Worm (Caenorhabditis elegans) whole organism, L4 larva: Measurements from ENCODE around the gene evl-14.

Source experiments
- D1046.2 ChIP-seq: fragments of 200-800 bp; sonication (Bioruptor generic); IDR thresholded peaks from 2 replicates; pipeline ENCODE4 v1.3.6; 2022; ENCODE audit warnings: missing genetic modification characterization, missing compliant biosample characterization
- F44E2.7 ChIP-seq: fragments of 200-800 bp; sonication (Bioruptor generic); IDR thresholded peaks from 2 replicates; pipeline ENCODE4 v2.1.2; 2022; ENCODE audit warnings: missing genetic modification characterization, missing compliant biosample characterization
- F49E8.2 ChIP-seq: sonication (generic microtip); optimal IDR thresholded peaks from 2 replicates; lab custom pipeline; 2016; ENCODE audit warnings: missing compliant biosample characterization, mild to moderate bottlenecking, missing genetic modification characterization, borderline replicate concordance
- T26A8.4 ChIP-seq: fragments of 200-800 bp; sonication (Bioruptor generic); IDR thresholded peaks from 2 replicates; pipeline ENCODE4 v1.3.6; 2022; ENCODE audit warnings: missing genetic modification characterization, missing compliant biosample characterization
- Y48G9A.11 ChIP-seq: fragments of 200-800 bp; sonication (Bioruptor generic); IDR thresholded peaks from 2 replicates; pipeline ENCODE4 v1.3.6; 2022; ENCODE audit warnings: missing genetic modification reagents, missing genetic modification characterization, missing compliant biosample characterization
- Y5F2A.4 ChIP-seq: fragments of 200-800 bp; sonication (Bioruptor generic); optimal IDR thresholded peaks from 2 replicates; lab custom pipeline; 2018; ENCODE audit warnings: mild to moderate bottlenecking, missing genetic modification characterization, missing compliant biosample characterization
- ZK337.2 ChIP-seq: fragments of 200-800 bp; sonication (Bioruptor generic); IDR thresholded peaks from 2 replicates; pipeline ENCODE4 v1.3.6; 2022; ENCODE audit warnings: missing genetic modification reagents, missing genetic modification characterization, missing compliant biosample characterization
- aha-1 ChIP-seq: fragments of 150-350 bp; peaks from one replicate; lab custom pipeline; 2014; ENCODE audit warnings: missing biosample characterization, missing genetic modification characterization
- attf-4 ChIP-seq: sonication (generic microtip); optimal IDR thresholded peaks from 3 replicates; lab custom pipeline; 2017; ENCODE audit warnings: missing biosample characterization, missing genetic modification characterization
- ceh-28 ChIP-seq: fragments of 150-350 bp; optimal IDR thresholded peaks from 2 replicates; lab custom pipeline; 2014; ENCODE audit warnings: missing biosample characterization, missing genetic modification reagents, missing genetic modification characterization
- ceh-44 ChIP-seq: fragments of 200-800 bp; sonication (Bioruptor generic); IDR thresholded peaks from 2 replicates; pipeline ENCODE4 v1.3.6; 2022; ENCODE audit warnings: missing genetic modification reagents, missing genetic modification characterization, missing compliant biosample characterization
- ceh-82 ChIP-seq: sonication (generic microtip); optimal IDR thresholded peaks from 2 replicates; lab custom pipeline; 2017; ENCODE audit warnings: missing biosample characterization, missing genetic modification characterization
- cey-2 ChIP-seq: sonication (generic microtip); optimal IDR thresholded peaks from 3 replicates; lab custom pipeline; 2017; ENCODE audit warnings: missing genetic modification characterization, mild to moderate bottlenecking, missing compliant biosample characterization, antibody characterized with exemption, borderline replicate concordance; ENCODE audit not compliant: insufficient read depth
- daf-12 ChIP-seq: fragments of 150-350 bp; optimal IDR thresholded peaks from 2 replicates; lab custom pipeline; 2014; ENCODE audit warnings: missing biosample characterization, missing genetic modification reagents, missing genetic modification characterization
- daf-19 ChIP-seq: fragments of 200-800 bp; sonication (Bioruptor generic); conservative IDR thresholded peaks from 2 replicates; pipeline ENCODE4 v1.3.6; 2022; ENCODE audit warnings: missing genetic modification characterization, missing compliant biosample characterization
- dmd-8 ChIP-seq: fragments of 200-800 bp; sonication (Bioruptor generic); IDR thresholded peaks from 2 replicates; pipeline ENCODE4 v1.3.6; 2022; ENCODE audit warnings: missing genetic modification characterization, missing compliant biosample characterization
- dmd-9 ChIP-seq: fragments of 200-800 bp; sonication (Bioruptor generic); IDR thresholded peaks from 2 replicates; pipeline ENCODE4 v1.3.6; 2022; ENCODE audit warnings: missing genetic modification reagents, missing genetic modification characterization, missing compliant biosample characterization
- duxl-1 ChIP-seq: sonication (generic microtip); optimal IDR thresholded peaks from 2 replicates; lab custom pipeline; 2016; ENCODE audit warnings: mild to moderate bottlenecking, missing genetic modification characterization, moderate library complexity, missing compliant biosample characterization; ENCODE audit not compliant: poor library complexity
- dve-1 ChIP-seq: sonication (generic microtip); optimal IDR thresholded peaks from 2 replicates; lab custom pipeline; 2017; ENCODE audit warnings: antibody characterized with exemption, mild to moderate bottlenecking, missing genetic modification characterization, missing compliant biosample characterization; ENCODE audit not compliant: insufficient read depth
- fos-1 ChIP-seq: fragments of 150-350 bp; optimal IDR thresholded peaks from 2 replicates; lab custom pipeline; 2014; ENCODE audit warnings: missing biosample characterization, missing genetic modification characterization
- gei-8 ChIP-seq: fragments of 200-800 bp; sonication (Bioruptor generic); optimal IDR thresholded peaks from 2 replicates; lab custom pipeline; 2018; ENCODE audit warnings: mild to moderate bottlenecking, missing genetic modification characterization, missing compliant biosample characterization
- hif-1 ChIP-seq, 2 experiments: sonication (generic microtip); optimal IDR thresholded peaks; 2 replicates each; lab custom pipeline; 2016 to 2017; ENCODE audit warnings: missing compliant biosample characterization in 2 of 2, missing genetic modification characterization in 2 of 2, missing genetic modification reagents in 2 of 2, missing genotype in 2 of 2, mild to moderate bottlenecking in 1 of 2
- hlh-11 ChIP-seq: fragments of 200-800 bp; sonication (Bioruptor generic); optimal IDR thresholded peaks from 2 replicates; lab custom pipeline; 2018; ENCODE audit warnings: mild to moderate bottlenecking, missing genetic modification characterization, missing compliant biosample characterization
- hmg-1.1 ChIP-seq: fragments of 200-800 bp; sonication (Bioruptor generic); IDR thresholded peaks from 2 replicates; pipeline ENCODE4 v1.3.6; 2022; ENCODE audit warnings: missing genetic modification reagents, missing genetic modification characterization, missing compliant biosample characterization
- jun-1 ChIP-seq: fragments of 150-350 bp; optimal IDR thresholded peaks from 2 replicates; lab custom pipeline; 2014; ENCODE audit warnings: missing biosample characterization, missing genetic modification reagents, missing genetic modification characterization
- lim-7 ChIP-seq: fragments of 200-800 bp; sonication (Bioruptor generic); IDR thresholded peaks from 2 replicates; pipeline ENCODE4 v1.3.6; 2022; ENCODE audit warnings: missing genetic modification characterization, missing compliant biosample characterization
- lin-13 ChIP-seq: fragments of 150-350 bp; optimal IDR thresholded peaks from 2 replicates; lab custom pipeline; 2014; ENCODE audit warnings: missing biosample characterization, missing genetic modification reagents, missing genetic modification characterization
- lin-15B ChIP-seq: fragments of 150-350 bp; sonication (generic microtip); optimal IDR thresholded peaks from 3 replicates; lab custom pipeline; 2014; ENCODE audit warnings: missing biosample characterization, missing genetic modification characterization
- lsy-2 ChIP-seq, 2 experiments: fragments of 150-350 bp in 1 of 2; sonication (generic microtip) in 1 of 2; optimal IDR thresholded peaks; 2 replicates each; lab custom pipeline; 2014 to 2017; ENCODE audit warnings: missing biosample characterization in 2 of 2, missing genetic modification characterization in 2 of 2
- madf-5 ChIP-seq, 2 experiments: fragments of 200-800 bp; sonication (Bioruptor generic); IDR thresholded peaks; 2 replicates each; pipeline ENCODE4 v1.3.6; 2022; ENCODE audit warnings: missing compliant biosample characterization in 2 of 2, missing genetic modification characterization in 2 of 2
- mep-1 ChIP-seq: fragments of 150-350 bp; sonication (generic microtip); optimal IDR thresholded peaks from 3 replicates; lab custom pipeline; 2014; ENCODE audit warnings: missing biosample characterization, missing genetic modification characterization
- mxl-2 ChIP-seq: fragments of 200-800 bp; sonication (Bioruptor generic); conservative IDR thresholded peaks from 2 replicates; pipeline ENCODE4 v1.3.6; 2022; ENCODE audit warnings: missing genetic modification reagents, missing genetic modification characterization, missing compliant biosample characterization
- mxl-3 ChIP-seq: fragments of 200-800 bp; sonication (Bioruptor generic); optimal IDR thresholded peaks from 2 replicates; lab custom pipeline; 2018; ENCODE audit warnings: mild to moderate bottlenecking, missing genetic modification characterization, missing compliant biosample characterization
- nhr-11 ChIP-seq: fragments of 150-350 bp; optimal IDR thresholded peaks from 2 replicates; lab custom pipeline; 2014; ENCODE audit warnings: missing biosample characterization, missing genetic modification characterization
- nhr-25 ChIP-seq: sonication (generic microtip); optimal IDR thresholded peaks from 2 replicates; lab custom pipeline; 2017; ENCODE audit warnings: missing genetic modification characterization, mild to moderate bottlenecking, missing compliant biosample characterization, antibody characterized with exemption, moderate library complexity, borderline replicate concordance; ENCODE audit not compliant: insufficient read depth
- nhr-42 ChIP-seq: fragments of 200-800 bp; sonication (Bioruptor generic); IDR thresholded peaks from 2 replicates; pipeline ENCODE4 v1.3.6; 2022; ENCODE audit warnings: missing genetic modification characterization, missing compliant biosample characterization
- nhr-6 ChIP-seq: fragments of 150-350 bp; optimal IDR thresholded peaks from 2 replicates; lab custom pipeline; 2014; ENCODE audit warnings: missing biosample characterization, missing genetic modification characterization
- pha-4 ChIP-seq, 2 experiments: fragments of 150-350 bp in 1 of 2; fragments of 200-800 bp in 1 of 2; sonication (Bioruptor generic) in 1 of 2; IDR thresholded peaks in 1 of 2; optimal IDR thresholded peaks in 1 of 2; 2 replicates each; pipeline versions ENCODE4 v1.3.6 to Lab custom; 2014 to 2022; ENCODE audit warnings: missing genetic modification characterization in 2 of 2, missing genetic modification reagents in 2 of 2, missing biosample characterization in 1 of 2, missing compliant biosample characterization in 1 of 2
- rbr-2 ChIP-seq: sonication (generic microtip); optimal IDR thresholded peaks from 2 replicates; lab custom pipeline; 2016; ENCODE audit warnings: missing genotype, missing genetic modification characterization, missing compliant biosample characterization
- sdz-12 ChIP-seq: fragments of 200-800 bp; sonication (Bioruptor generic); optimal IDR thresholded peaks from 2 replicates; lab custom pipeline; 2018; ENCODE audit warnings: mild to moderate bottlenecking, missing genetic modification characterization, missing compliant biosample characterization
- snpc-1.2 ChIP-seq: fragments of 200-800 bp; sonication (Bioruptor generic); IDR thresholded peaks from 2 replicates; pipeline ENCODE4 v1.3.6; 2022; ENCODE audit warnings: missing genetic modification reagents, missing genetic modification characterization, missing compliant biosample characterization
- snpc-4 ChIP-seq: fragments of 150-350 bp; optimal IDR thresholded peaks from 2 replicates; lab custom pipeline; 2014; ENCODE audit warnings: missing biosample characterization, missing genetic modification characterization
- spr-1 ChIP-seq: sonication (generic microtip); optimal IDR thresholded peaks from 2 replicates; lab custom pipeline; 2016; ENCODE audit warnings: mild to moderate bottlenecking, missing genetic modification characterization, missing compliant biosample characterization
- unc-62 ChIP-seq, 3 experiments: fragments of 150-350 bp in 1 of 3; sonication (generic microtip); optimal IDR thresholded peaks in 2 of 3; peaks in 1 of 3; 1 replicate in 1 of 3; 2 replicates in 2 of 3; lab custom pipeline; 2014 to 2017; ENCODE audit warnings: missing biosample characterization in 3 of 3, missing genetic modification characterization in 3 of 3, missing genetic modification reagents in 3 of 3, missing genotype in 1 of 3
- zfp-3 ChIP-seq: fragments of 200-800 bp; sonication (Bioruptor generic); conservative IDR thresholded peaks from 2 replicates; pipeline ENCODE4 v1.3.6; 2022; ENCODE audit warnings: missing genetic modification reagents, missing genetic modification characterization, missing compliant biosample characterization
- zip-2 ChIP-seq: fragments of 150-350 bp; optimal IDR thresholded peaks from 2 replicates; lab custom pipeline; 2014; ENCODE audit warnings: missing biosample characterization, missing genetic modification characterization
- ztf-11 ChIP-seq: fragments of 150-350 bp; optimal IDR thresholded peaks from 2 replicates; lab custom pipeline; 2014; ENCODE audit warnings: missing biosample characterization, missing genetic modification characterization
- ztf-7 ChIP-seq: fragments of 150-350 bp; optimal IDR thresholded peaks from 2 replicates; lab custom pipeline; 2014; ENCODE audit warnings: missing biosample characterization, missing genetic modification characterization

The evl-14 gene

DNA sequence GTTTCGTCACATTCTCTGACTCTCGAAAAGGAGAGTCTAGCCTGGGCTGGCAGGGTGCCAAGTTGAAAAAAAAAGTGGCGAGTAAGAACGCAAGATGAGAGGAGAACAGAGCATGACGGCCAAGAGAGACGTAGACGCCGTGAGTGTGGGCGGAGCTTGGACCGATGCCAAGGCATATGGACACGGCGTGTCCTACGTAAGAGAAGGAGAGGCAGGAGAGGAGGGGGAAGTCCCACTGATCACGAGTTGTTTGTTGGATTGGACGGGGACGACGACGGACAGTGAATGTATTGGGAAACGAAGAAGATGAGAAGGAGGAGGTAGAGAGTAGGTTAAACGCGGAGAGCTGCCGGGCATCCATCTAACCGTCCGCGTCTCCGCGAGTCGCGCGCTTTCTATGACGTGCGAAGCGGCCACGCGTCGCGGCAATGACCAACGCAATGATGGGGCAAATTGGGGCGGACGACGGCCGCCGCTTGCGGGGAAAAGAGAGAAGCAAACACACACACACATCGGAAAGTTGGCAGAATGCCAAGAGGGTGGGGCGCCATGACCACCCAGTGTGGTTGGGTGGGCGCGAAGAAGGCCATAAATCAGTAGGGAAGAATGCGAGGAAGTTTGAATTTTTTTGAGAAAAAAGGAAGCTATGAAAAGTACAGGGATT, 30.8 kb downstream of the evl-14 start (continued):
- TF ChIP-seq attf-4 (peak; percentile 54), lin-15B (tag; lab: Kevin White, UChicago) (peak; percentile 25), hlh-11 (tag; lab: Kevin White, UChicago) (peak; percentile 100), ceh-28 (tag; lab: Kevin White, UChicago) (peak; percentile 62), hmg-1.1 (GFP tag; lab: Robert Waterston, UW) (peak; percentile 98), ZK337.2 (GFP tag; lab: Robert Waterston, UW) (peak; percentile 38; the same call in 1 of the 2 replicates), nhr-6 (tag; lab: Kevin White, UChicago) (peak; percentile 29), snpc-1.2 (GFP tag; lab: Robert Waterston, UW) (no peak; the same call in 1 of the 2 replicates), nhr-11 (tag; lab: Kevin White, UChicago) (peak; percentile 98), dve-1 (tag; lab: Kevin White, UChicago) (peak; percentile 99), D1046.2 (GFP tag; lab: Robert Waterston, UW) (peak; percentile 9; the same call in 1 of the 2 replicates), zip-2 (peak; percentile 79), dmd-9 (GFP tag; lab: Robert Waterston, UW) (peak; percentile 75; the same call in 1 of the 2 replicates), Y48G9A.11 (GFP tag; lab: Robert Waterston, UW) (no peak), F49E8.2 (no peak), daf-19 (GFP tag; lab: Robert Waterston, UW) (peak; percentile 81), ztf-7 (tag; lab: Kevin White, UChicago) (peak; percentile 69), duxl-1 (peak; percentile 81), lim-7 (peak; percentile 42; the same call in 1 of the 2 replicates), sdz-12 (no peak), hif-1 (tag; optimal IDR thresholded peaks at IDR 0.05; lab: Kevin White, UChicago) (peak; percentile 90 to 96), nhr-25 (tag; lab: Kevin White, UChicago) (peak; percentile 83), gei-8 (peak; percentile 100), zfp-3 (GFP tag; lab: Robert Waterston, UW) (peak; percentile 91), ceh-44 (GFP tag; lab: Robert Waterston, UW) (0 out of 2 replicates have a peak, but pooled peaks have one; percentile 5), lin-13 (GFP tag; lab: Kevin White, UChicago) (peak; percentile 90), madf-5 (GFP tag; IDR thresholded peaks at IDR 0.05; lab: Robert Waterston, UW) (peak in 1 of 2 experiments; percentile 39; a peak in 1 of 4 replicates), lsy-2 (tag; optimal IDR thresholded peaks at IDR 0.05; lab: Kevin White, UChicago) (peak; percentile 93 to 95), mxl-3 (GFP tag; lab: Kevin White, UChicago) (peak; percentile 99), snpc-4 (tag; lab: Kevin White, UChicago) (peak; percentile 56), jun-1 (tag; lab: Kevin White, UChicago) (peak; percentile 90), fos-1 (tag; lab: Kevin White, UChicago) (peak; percentile 86), T26A8.4 (GFP tag; lab: Robert Waterston, UW) (peak; percentile 98), F44E2.7 (no peak), aha-1 (tag; lab: Kevin White, UChicago) (peak; percentile 100), rbr-2 (tag; lab: Kevin White, UChicago) (peak; percentile 99), mep-1 (tag; lab: Kevin White, UChicago) (peak; percentile 98), unc-62 (GFP tag; optimal IDR thresholded peaks at IDR 0.05 in 1 of 2; lab: Kevin White, UChicago) (peak in 1 of 2 experiments; percentile 100), unc-62 (tag; optimal IDR thresholded peaks at IDR 0.05; lab: Kevin White, UChicago) (peak; percentile 72), dmd-8 (0 out of 2 replicates have a peak, but pooled peaks have one; percentile 71), pha-4 (GFP tag; IDR thresholded peaks at IDR 0.05; lab: Robert Waterston, UW) (peak; percentile 98), pha-4 (tag; optimal IDR thresholded peaks at IDR 0.05; lab: Kevin White, UChicago) (peak; percentile 40), mxl-2 (peak; percentile 83), ceh-82 (tag; lab: Kevin White, UChicago) (no peak), nhr-42 (peak; percentile 84), cey-2 (tag; lab: Kevin White, UChicago) (peak; percentile 82), spr-1 (peak; percentile 96), daf-12 (tag; lab: Kevin White, UChicago) (no peak), ztf-11 (tag; lab: Kevin White, UChicago) (no peak), Y5F2A.4 (GFP tag; lab: Kevin White, UChicago) (peak; percentile 72)
